Fruit fly (Drosophila melanogaster) whole organism, prepupa: ENCODE measurements around the gene Mal-B1.

Source experiments
- CG11294 ChIP-seq: fragments of 200-800 bp; sonication (Bioruptor generic); IDR thresholded peaks from 2 replicates; pipeline ENCODE4 v1.3.6; 2022; ENCODE audit warnings: missing biosample characterization, missing genetic modification characterization
- CG11762 ChIP-seq: fragments of 200-800 bp; sonication (Bioruptor generic); optimal IDR thresholded peaks from 3 replicates; lab custom pipeline; 2016; ENCODE audit warnings: missing biosample characterization, missing genetic modification characterization; ENCODE audit not compliant: insufficient read depth
- CG31627 ChIP-seq: fragments of 200-800 bp; sonication (Bioruptor generic); optimal IDR thresholded peaks from 3 replicates; lab custom pipeline; 2016; ENCODE audit warnings: missing biosample characterization, missing genetic modification characterization
- CG6163 ChIP-seq: fragments of 200-800 bp; sonication (Bioruptor generic); IDR thresholded peaks from 3 replicates; pipeline ENCODE4 v1.3.6; 2022; ENCODE audit warnings: missing biosample characterization, missing genetic modification characterization
- CG6854 ChIP-seq: fragments of 200-800 bp; sonication (Bioruptor generic); optimal IDR thresholded peaks from 2 replicates; lab custom pipeline; 2017; ENCODE audit warnings: missing biosample characterization, mild to moderate bottlenecking, missing genetic modification characterization
- CG8632 ChIP-seq: fragments of 200-800 bp; sonication (Bioruptor generic); optimal IDR thresholded peaks from 3 replicates; lab custom pipeline; 2016; ENCODE audit warnings: missing biosample characterization, missing genetic modification characterization
- CG9139 ChIP-seq: fragments of 200-800 bp; sonication (Bioruptor generic); optimal IDR thresholded peaks from 3 replicates; lab custom pipeline; 2017; ENCODE audit warnings: missing biosample characterization, mild to moderate bottlenecking, missing genetic modification characterization
- OdsH ChIP-seq: fragments of 200-800 bp; sonication (Bioruptor generic); optimal IDR thresholded peaks from 3 replicates; lab custom pipeline; 2016; ENCODE audit warnings: missing biosample characterization, missing genetic modification characterization
- eg ChIP-seq: fragments of 200-800 bp; sonication (Bioruptor generic); IDR thresholded peaks from 3 replicates; pipeline ENCODE4 v1.3.6; 2022; ENCODE audit warnings: missing biosample characterization, missing genetic modification characterization
- esn ChIP-seq: fragments of 200-800 bp; sonication (Bioruptor generic); optimal IDR thresholded peaks from 2 replicates; lab custom pipeline; 2016; ENCODE audit warnings: missing biosample characterization, mild to moderate bottlenecking, missing genetic modification characterization, moderate library complexity
- ss ChIP-seq, 2 experiments: fragments of 200-800 bp; sonication (Bioruptor generic); optimal IDR thresholded peaks; 2 replicates in 1 of 2; 3 replicates in 1 of 2; lab custom pipeline; 2017 to 2018; ENCODE audit warnings: mild to moderate bottlenecking in 2 of 2, missing biosample characterization in 2 of 2, missing genetic modification characterization in 2 of 2, moderate library complexity in 1 of 2
- svp ChIP-seq: fragments of 200-800 bp; sonication (Bioruptor generic); peaks from one replicate; lab custom pipeline; 2016; ENCODE audit warnings: missing biosample characterization, missing genetic modification characterization
- vri ChIP-seq: fragments of 200-800 bp; sonication (Bioruptor generic); optimal IDR thresholded peaks from 3 replicates; lab custom pipeline; 2016; ENCODE audit warnings: missing biosample characterization, mild to moderate bottlenecking, missing genetic modification characterization

DNA sequence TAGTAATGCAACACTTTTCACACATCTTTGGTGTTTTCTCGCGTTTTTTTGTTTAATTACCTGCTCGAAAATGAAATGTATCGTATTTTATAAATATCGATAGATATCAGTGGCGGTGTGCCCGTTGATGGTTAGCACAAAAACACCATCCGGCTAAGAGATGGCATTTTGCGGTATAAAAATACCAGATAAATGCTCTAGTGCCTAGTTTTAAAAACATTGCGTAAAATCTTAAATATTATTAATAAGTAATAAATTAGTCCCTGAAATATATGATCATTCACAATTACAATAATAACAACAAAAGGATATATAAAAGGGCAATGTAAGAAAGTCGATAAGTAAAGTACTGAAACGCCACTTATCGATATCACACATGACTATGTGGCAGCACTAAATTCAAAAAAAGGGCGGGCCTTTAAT lies 33.4 kb upstream of the Mal-B1 start, which contains the start of gene CycY:
- TF ChIP-seq ss (GFP tag; optimal IDR thresholded peaks at IDR 0.05; lab: Kevin White, UChicago): no peak
- no peak for TF ChIP-seq CG6163 (GFP tag; lab: Robert Waterston, UW)
- TF ChIP-seq esn (GFP tag; lab: Kevin White, UChicago): no peak
- no peak for TF ChIP-seq CG9139 (GFP tag; lab: Kevin White, UChicago)
- TF ChIP-seq CG31627 (GFP tag; lab: Kevin White, UChicago): no peak
- no peak for TF ChIP-seq CG11294 (GFP tag; lab: Robert Waterston, UW)
- TF ChIP-seq CG8632 (GFP tag; lab: Kevin White, UChicago): no peak
- no peak for TF ChIP-seq eg (GFP tag; lab: Robert Waterston, UW)
- peak; percentile 45 for TF ChIP-seq svp (GFP tag; lab: Kevin White, UChicago)
- TF ChIP-seq vri (GFP tag; lab: Kevin White, UChicago): no peak
- TF ChIP-seq CG11762 (GFP tag; lab: Kevin White, UChicago): no peak
- no peak for TF ChIP-seq OdsH (GFP tag; lab: Kevin White, UChicago)
- TF ChIP-seq CG6854: no peak
